Worm (Caenorhabditis elegans): ENCODE measurements around the gene sfxn-1.1.

sfxn-1.1 gene

ce11 chrII:9518781-9519180 lies at the start of gene sfxn-1.1, which contains the start of gene AH6.3:
sfxn-1.1 (minus strand) TSS chrII:9518881.
AH6.3 (plus strand) TSS chrII:9519055.
- TF ChIP-seq elt-3 (tag; optimal IDR thresholded peaks at IDR 0.05) (no peak), lsy-2 (tag; optimal IDR thresholded peaks at IDR 0.05) (no peak), ceh-63 (GFP tag; optimal IDR thresholded peaks at IDR 0.05) (no peak), sox-4 (tag; optimal IDR thresholded peaks at IDR 0.05) (no peak), dpl-1 (GFP tag; optimal IDR thresholded peaks at IDR 0.05) (no peak), nhr-12 (tag; optimal IDR thresholded peaks at IDR 0.05) (no peak), pag-3 (tag; optimal IDR thresholded peaks at IDR 0.05; ENCODE audit: borderline replicate concordance, insufficient read depth) (no peak), sptf-1 (tag; optimal IDR thresholded peaks at IDR 0.05) (no peak), egl-13 (tag; optimal IDR thresholded peaks at IDR 0.05) (no peak), elt-2 (tag; optimal IDR thresholded peaks at IDR 0.05) (no peak), skn-1 (tag; optimal IDR thresholded peaks at IDR 0.05) (no peak), C16A3.4 (tag; optimal IDR thresholded peaks at IDR 0.05) (no peak), zag-1 (tag; optimal IDR thresholded peaks at IDR 0.05) (no peak), egl-27 (tag; optimal IDR thresholded peaks at IDR 0.05) (no peak), ama-1 (optimal IDR thresholded peaks at IDR 0.05) (no peak), hlh-4 (tag; optimal IDR thresholded peaks at IDR 0.05) (no peak), nhr-11 (tag; optimal IDR thresholded peaks at IDR 0.05) (no peak), aha-1 (tag; optimal IDR thresholded peaks at IDR 0.05) (no peak), jun-1 (tag; optimal IDR thresholded peaks at IDR 0.05) (no peak), efl-3 (GFP tag; optimal IDR thresholded peaks at IDR 0.05) (no peak)

- TF ChIP-seq lin-13 (GFP tag; optimal IDR thresholded peaks at IDR 0.05): peak; percentile 7
- peak; percentile 6 for TF ChIP-seq jun-1 (tag; optimal IDR thresholded peaks at IDR 0.05)
- peak; percentile 25 for TF ChIP-seq xbp-1 (tag; optimal IDR thresholded peaks at IDR 0.05)
- TF ChIP-seq elt-2 (tag; optimal IDR thresholded peaks at IDR 0.05): no peak
- TF ChIP-seq nhr-71 (tag; optimal IDR thresholded peaks at IDR 0.05): peak; percentile 55
- TF ChIP-seq rnt-1 (tag; optimal IDR thresholded peaks at IDR 0.05): peak; percentile 56
- TF ChIP-seq nhr-19 (GFP tag; conservative IDR thresholded peaks at IDR 0.05): 0 out of 2 replicates have a peak, but pooled peaks have one; percentile 25
- TF ChIP-seq lin-14 (GFP tag; optimal IDR thresholded peaks at IDR 0.05): peak; percentile 50
- peak; percentile 54 for TF ChIP-seq fkh-8 (tag; optimal IDR thresholded peaks at IDR 0.05)
- peak; percentile 6 to 53 for TF ChIP-seq lsy-2 (tag; optimal IDR thresholded peaks at IDR 0.05)
- TF ChIP-seq dpl-1 (GFP tag; optimal IDR thresholded peaks at IDR 0.05): peak in 2 of 3 experiments; percentile 6 to 27
- no peak for TF ChIP-seq egl-13 (tag; optimal IDR thresholded peaks at IDR 0.05)
- no peak for TF ChIP-seq Y116A8C.19 (tag; optimal IDR thresholded peaks at IDR 0.05; ENCODE audit: borderline replicate concordance)
- peak; percentile 53 for TF ChIP-seq snu-23 (GFP tag; optimal IDR thresholded peaks at IDR 0.05)
- TF ChIP-seq irx-1 (tag; optimal IDR thresholded peaks at IDR 0.05): no peak
- TF ChIP-seq unc-98 (GFP tag; IDR thresholded peaks at IDR 0.05): no peak
- TF ChIP-seq nhr-85 (tag): peak; percentile 86
- no peak for TF ChIP-seq C34B4.2 (tag; optimal IDR thresholded peaks at IDR 0.05)
- peak in 1 of 2 experiments; percentile 13 for TF ChIP-seq mdl-1 (tag; optimal IDR thresholded peaks at IDR 0.05)
- peak; percentile 49 for TF ChIP-seq nhr-47 (tag; optimal IDR thresholded peaks at IDR 0.05)
- TF ChIP-seq dsc-1 (tag; optimal IDR thresholded peaks at IDR 0.05): peak; percentile 23
- peak in 1 of 3 experiments; percentile 12 for TF ChIP-seq ceh-82 (tag; optimal IDR thresholded peaks at IDR 0.05)
- TF ChIP-seq lir-3 (tag; optimal IDR thresholded peaks at IDR 0.05; ENCODE audit: poor library complexity): no peak
- peak; percentile 12 for TF ChIP-seq unc-130 (tag; optimal IDR thresholded peaks at IDR 0.05)
- TF ChIP-seq nhr-20 (tag; optimal IDR thresholded peaks at IDR 0.05): peak; percentile 46
- peak; percentile 17 for TF ChIP-seq nhr-77 (tag; optimal IDR thresholded peaks at IDR 0.05)
- TF ChIP-seq nhr-76 (tag; optimal IDR thresholded peaks at IDR 0.05): no peak
- TF ChIP-seq mep-1 (tag; optimal IDR thresholded peaks at IDR 0.05): peak; percentile 36
- no peak for TF ChIP-seq ets-5 (GFP tag; IDR thresholded peaks at IDR 0.05)
- peak; percentile 26 for TF ChIP-seq swsn-7 (tag; optimal IDR thresholded peaks at IDR 0.05)
- peak; percentile 11 to 54 for TF ChIP-seq lin-35 (GFP tag; optimal IDR thresholded peaks at IDR 0.05)
- peak; percentile 21 to 28 for TF ChIP-seq efl-1 (optimal IDR thresholded peaks at IDR 0.05)
- TF ChIP-seq efl-1 (GFP tag; optimal IDR thresholded peaks at IDR 0.05 in 1 of 2): peak; percentile 4 to 95
- no peak for TF ChIP-seq snpc-4 (tag; optimal IDR thresholded peaks at IDR 0.05)
- TF ChIP-seq elt-3 (tag; optimal IDR thresholded peaks at IDR 0.05): peak in 1 of 6 experiments; percentile 17
- TF ChIP-seq C16A3.4 (tag; optimal IDR thresholded peaks at IDR 0.05): peak; percentile 61
- no peak for TF ChIP-seq lin-15B (tag; optimal IDR thresholded peaks at IDR 0.05)
Measured at ce11 chrII:9566045-9566444, 47.4 kb upstream of the sfxn-1.1 start.
